Fruit fly (Drosophila melanogaster) whole organism, embryonic: ENCODE measurements around the gene Ublcp1.

Experiments used
- ATbp ChIP-seq: fragments of 200-800 bp; sonication (Bioruptor generic); optimal IDR thresholded peaks from 2 replicates; lab custom pipeline; 2017; ENCODE audit warnings: missing biosample characterization, mild to moderate bottlenecking, missing genetic modification characterization, missing genetic modification reagents
- Bteb2 ChIP-seq: fragments of 200-800 bp; sonication (Bioruptor generic); optimal IDR thresholded peaks from 2 replicates; lab custom pipeline; 2016; ENCODE audit warnings: missing biosample characterization, missing genetic modification characterization
- CG10654 ChIP-seq: fragments of 200-800 bp; sonication (Bioruptor generic); optimal IDR thresholded peaks from 2 replicates; lab custom pipeline; 2016; ENCODE audit warnings: missing biosample characterization, missing genetic modification characterization
- CG12659 ChIP-seq: fragments of 200-800 bp; sonication (Bioruptor generic); optimal IDR thresholded peaks from 3 replicates; lab custom pipeline; 2017; ENCODE audit warnings: mild to moderate bottlenecking, missing biosample characterization, missing genetic modification reagents, missing genetic modification characterization
- CG12769 ChIP-seq: fragments of 200-800 bp; sonication (Bioruptor generic); optimal IDR thresholded peaks from 2 replicates; lab custom pipeline; 2019; ENCODE audit warnings: missing biosample characterization, mild to moderate bottlenecking, missing genetic modification characterization, moderate library complexity
- CG14050 ChIP-seq: fragments of 200-800 bp; sonication (Bioruptor generic); IDR thresholded peaks from 3 replicates; pipeline ENCODE4 v1.3.6; 2022; ENCODE audit warnings: missing biosample characterization, missing genetic modification characterization
- CG1603 ChIP-seq: fragments of 200-800 bp; sonication (Bioruptor generic); optimal IDR thresholded peaks from 2 replicates; lab custom pipeline; 2019; ENCODE audit warnings: missing biosample characterization, mild to moderate bottlenecking, missing genetic modification characterization, moderate library complexity
- CG17359 ChIP-seq: fragments of 200-800 bp; sonication (Bioruptor generic); optimal IDR thresholded peaks from 3 replicates; lab custom pipeline; 2018; ENCODE audit warnings: missing biosample characterization, mild to moderate bottlenecking, missing genetic modification characterization, moderate library complexity
- CG17385 ChIP-seq: fragments of 200-800 bp; sonication (Bioruptor generic); optimal IDR thresholded peaks from 3 replicates; lab custom pipeline; 2018; ENCODE audit warnings: missing biosample characterization, mild to moderate bottlenecking, missing genetic modification characterization
- CG3065 ChIP-seq: fragments of 200-800 bp; sonication (Bioruptor generic); optimal IDR thresholded peaks from 2 replicates; lab custom pipeline; 2016; ENCODE audit warnings: missing biosample characterization, missing genetic modification characterization
- CG42726 ChIP-seq: fragments of 200-800 bp; sonication (Bioruptor generic); IDR thresholded peaks from 2 replicates; pipeline ENCODE4 v1.3.6; 2022; ENCODE audit warnings: missing biosample characterization, missing genetic modification characterization; ENCODE audit not compliant: partially characterized antibody
- CG4730 ChIP-seq: fragments of 200-800 bp; sonication (Bioruptor generic); IDR thresholded peaks from 2 replicates; pipeline ENCODE4 v1.3.6; 2022; ENCODE audit warnings: missing biosample characterization, missing genetic modification characterization
- CG4820 ChIP-seq: fragments of 200-800 bp; sonication (Bioruptor generic); optimal IDR thresholded peaks from 3 replicates; lab custom pipeline; 2016; ENCODE audit warnings: missing biosample characterization, missing genetic modification characterization
- CG6683 ChIP-seq: fragments of 200-800 bp; sonication (Bioruptor generic); optimal IDR thresholded peaks from 2 replicates; lab custom pipeline; 2017; ENCODE audit warnings: missing biosample characterization, mild to moderate bottlenecking, missing genetic modification characterization, missing genetic modification reagents
- CG6791 ChIP-seq: fragments of 200-800 bp; sonication (Bioruptor generic); IDR thresholded peaks from 3 replicates; pipeline ENCODE4 v1.3.6; 2022; ENCODE audit warnings: missing biosample characterization, missing genetic modification characterization; ENCODE audit not compliant: partially characterized antibody
- CG7357 ChIP-seq: fragments of 200-800 bp; sonication (Bioruptor generic); IDR thresholded peaks from 3 replicates; pipeline ENCODE4 v1.3.6; 2022; ENCODE audit warnings: missing biosample characterization, missing genetic modification characterization
- Fer1 ChIP-seq: fragments of 200-800 bp; sonication (Bioruptor generic); optimal IDR thresholded peaks from 2 replicates; lab custom pipeline; 2017; ENCODE audit warnings: missing biosample characterization, mild to moderate bottlenecking, missing genetic modification characterization
- GATAe ChIP-seq: fragments of 200-800 bp; sonication (Bioruptor generic); conservative IDR thresholded peaks from 2 replicates; pipeline ENCODE4 v1.3.6; 2022; ENCODE audit warnings: missing biosample characterization, missing genetic modification characterization
- HLHmδ ChIP-seq: fragments of 200-800 bp; sonication (Bioruptor generic); optimal IDR thresholded peaks from 2 replicates; lab custom pipeline; 2018; ENCODE audit warnings: missing biosample characterization, mild to moderate bottlenecking, missing genetic modification characterization, moderate library complexity
- Opbp ChIP-seq: fragments of 200-800 bp; sonication (Bioruptor generic); IDR thresholded peaks from 3 replicates; pipeline ENCODE4 v1.3.6; 2022; ENCODE audit warnings: missing biosample characterization, missing genetic modification characterization; ENCODE audit not compliant: partially characterized antibody
- Sox102F ChIP-seq: fragments of 200-800 bp; sonication (Bioruptor generic); optimal IDR thresholded peaks from 2 replicates; lab custom pipeline; 2018; ENCODE audit warnings: missing biosample characterization, mild to moderate bottlenecking, missing genetic modification characterization, moderate library complexity
- Sry-δ ChIP-seq: fragments of 200-800 bp; sonication (Bioruptor generic); optimal IDR thresholded peaks from 2 replicates; lab custom pipeline; 2016; ENCODE audit warnings: missing biosample characterization, missing genetic modification characterization
- ara ChIP-seq: fragments of 200-800 bp; sonication (Bioruptor generic); IDR thresholded peaks from 2 replicates; pipeline ENCODE4 v1.3.6; 2022; ENCODE audit warnings: missing biosample characterization, missing genetic modification characterization
- ato ChIP-seq: fragments of 200-800 bp; sonication (Bioruptor generic); IDR thresholded peaks from 2 replicates; pipeline ENCODE4 v1.3.6; 2022; ENCODE audit warnings: missing biosample characterization, missing genetic modification characterization; ENCODE audit not compliant: partially characterized antibody
- bab2 ChIP-seq: fragments of 200-800 bp; sonication (Bioruptor generic); optimal IDR thresholded peaks from 2 replicates; lab custom pipeline; 2016; ENCODE audit warnings: missing biosample characterization, missing genetic modification characterization
- bcd ChIP-seq: fragments of 200-800 bp; sonication (Bioruptor generic); optimal IDR thresholded peaks from 2 replicates; lab custom pipeline; 2017; ENCODE audit warnings: missing biosample characterization, mild to moderate bottlenecking, missing genetic modification characterization
- bowl ChIP-seq: fragments of 200-800 bp; sonication (Bioruptor generic); IDR thresholded peaks from 2 replicates; pipeline ENCODE4 v1.3.6; 2022; ENCODE audit warnings: missing biosample characterization, missing genetic modification characterization
- chif ChIP-seq, 2 experiments: fragments of 200-800 bp; sonication (Bioruptor generic); optimal IDR thresholded peaks; 3 replicates each; lab custom pipeline; 2016; ENCODE audit warnings: missing biosample characterization in 2 of 2, missing genetic modification characterization in 2 of 2
- chinmo ChIP-seq: fragments of 200-800 bp; sonication (Bioruptor generic); IDR thresholded peaks from 4 replicates; pipeline ENCODE4 v1.3.6; 2022; ENCODE audit warnings: missing biosample characterization, missing genetic modification characterization; ENCODE audit not compliant: partially characterized antibody
- dati ChIP-seq: fragments of 200-800 bp; sonication (Bioruptor generic); IDR thresholded peaks from 2 replicates; pipeline ENCODE4 v1.3.6; 2022; ENCODE audit warnings: missing biosample characterization, missing genetic modification characterization
- dysf ChIP-seq: fragments of 200-800 bp; sonication (Bioruptor generic); IDR thresholded peaks from 3 replicates; pipeline ENCODE4 v1.3.6; 2022; ENCODE audit warnings: missing biosample characterization, missing genetic modification characterization
- eyg ChIP-seq: fragments of 200-800 bp; sonication (Bioruptor generic); optimal IDR thresholded peaks from 3 replicates; lab custom pipeline; 2016; ENCODE audit warnings: missing biosample characterization, missing genetic modification characterization
- fd3F ChIP-seq: fragments of 200-800 bp; sonication (Bioruptor generic); optimal IDR thresholded peaks from 2 replicates; lab custom pipeline; 2018; ENCODE audit warnings: missing biosample characterization, mild to moderate bottlenecking, missing genetic modification characterization, moderate library complexity
- fd64A ChIP-seq: fragments of 200-800 bp; sonication (Bioruptor generic); optimal IDR thresholded peaks from 3 replicates; lab custom pipeline; 2018; ENCODE audit warnings: missing biosample characterization, mild to moderate bottlenecking, missing genetic modification characterization
- ham ChIP-seq: fragments of 200-800 bp; sonication (Bioruptor generic); IDR thresholded peaks from 2 replicates; pipeline ENCODE4 v1.3.6; 2022; ENCODE audit warnings: missing biosample characterization, missing genetic modification characterization
- jigr1 ChIP-seq: fragments of 200-800 bp; sonication (Bioruptor generic); IDR thresholded peaks from 3 replicates; pipeline ENCODE4 v1.3.6; 2022; ENCODE audit warnings: missing biosample characterization, missing genetic modification characterization
- nau ChIP-seq: fragments of 200-800 bp; sonication (Bioruptor generic); optimal IDR thresholded peaks from 3 replicates; lab custom pipeline; 2017; ENCODE audit warnings: missing biosample characterization, mild to moderate bottlenecking, missing genetic modification characterization, missing genetic modification reagents
- oc ChIP-seq: fragments of 200-800 bp; sonication (Bioruptor generic); optimal IDR thresholded peaks from 2 replicates; lab custom pipeline; 2018; ENCODE audit warnings: missing biosample characterization, mild to moderate bottlenecking, missing genetic modification characterization, moderate library complexity
- sim ChIP-seq: fragments of 200-800 bp; sonication (Bioruptor generic); IDR thresholded peaks from 2 replicates; pipeline ENCODE4 v1.3.6; 2022; ENCODE audit warnings: missing biosample characterization, missing genetic modification characterization
- sna ChIP-seq: fragments of 200-800 bp; sonication (Bioruptor generic); IDR thresholded peaks from 2 replicates; pipeline ENCODE4 v1.3.6; 2022; ENCODE audit warnings: missing biosample characterization, missing genetic modification characterization; ENCODE audit not compliant: partially characterized antibody
- sob ChIP-seq: fragments of 200-800 bp; sonication (Bioruptor generic); IDR thresholded peaks from 2 replicates; pipeline ENCODE4 v1.3.6; 2022; ENCODE audit warnings: missing biosample characterization, missing genetic modification characterization
- tin ChIP-seq: fragments of 200-800 bp; sonication (Bioruptor generic); optimal IDR thresholded peaks from 3 replicates; lab custom pipeline; 2016; ENCODE audit warnings: missing biosample characterization, missing genetic modification characterization
- tna ChIP-seq: fragments of 200-800 bp; sonication (Bioruptor generic); IDR thresholded peaks from 2 replicates; pipeline ENCODE4 v1.3.6; 2022; ENCODE audit warnings: missing biosample characterization, missing genetic modification characterization; ENCODE audit not compliant: partially characterized antibody
- trem ChIP-seq: fragments of 200-800 bp; optimal IDR thresholded peaks from 3 replicates; lab custom pipeline; 2019; ENCODE audit warnings: missing biosample characterization, mild to moderate bottlenecking, missing genetic modification characterization, moderate library complexity
- unpg ChIP-seq: fragments of 200-800 bp; sonication (Bioruptor generic); optimal IDR thresholded peaks from 3 replicates; lab custom pipeline; 2018; ENCODE audit warnings: missing biosample characterization, mild to moderate bottlenecking, missing genetic modification characterization, moderate library complexity
- vfl ChIP-seq: fragments of 200-800 bp; sonication (Bioruptor generic); optimal IDR thresholded peaks from 2 replicates; lab custom pipeline; 2016; ENCODE audit warnings: missing biosample characterization, missing genetic modification characterization

Gene Ublcp1

DNA sequence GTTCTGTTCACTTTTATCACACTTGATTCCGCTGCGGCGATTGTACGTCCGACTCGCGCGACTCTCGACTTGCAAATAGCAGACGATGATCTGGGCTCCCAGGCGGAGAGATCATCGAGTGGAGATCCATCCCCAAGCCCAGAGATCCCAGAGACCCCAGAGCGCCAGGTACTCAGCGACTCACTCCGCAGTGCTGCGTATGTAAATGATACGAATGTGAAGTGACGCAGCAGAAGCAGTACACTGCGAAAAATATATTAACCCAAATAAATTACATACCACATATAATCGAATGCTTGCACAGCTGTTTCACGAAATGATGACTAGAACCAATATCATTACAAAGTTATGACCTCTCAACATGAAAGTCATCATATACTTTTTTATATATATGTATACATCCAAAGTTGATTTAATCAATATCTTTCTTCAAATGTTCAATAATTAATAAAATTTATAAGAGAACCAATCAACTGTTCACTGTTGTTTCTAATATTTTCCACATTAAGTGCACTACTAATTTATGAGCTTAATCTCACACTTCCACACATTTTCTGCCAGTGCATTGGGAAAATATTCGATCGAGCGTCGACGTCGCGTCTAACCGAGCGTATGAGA lies 6.0 kb downstream of the Ublcp1 start, which contains the start of gene CG17111 (continued):
- TF ChIP-seq CG12769 (tag; lab: Kevin White, UChicago) = no peak
- no peak for TF ChIP-seq sob (GFP tag; lab: Robert Waterston, UW)
- no peak for TF ChIP-seq CG1603
- TF ChIP-seq jigr1 = no peak
- no peak for TF ChIP-seq ara (GFP tag; lab: Robert Waterston, UW)
- TF ChIP-seq CG17359 (tag; lab: Kevin White, UChicago) = no peak
- TF ChIP-seq tin (GFP tag; lab: Kevin White, UChicago) = peak; percentile 27
- TF ChIP-seq CG6791 (GFP tag; lab: Robert Waterston, UW) = no peak
- no peak for TF ChIP-seq HLHmδ (GFP tag; lab: Kevin White, UChicago)
- no peak for TF ChIP-seq oc (tag; lab: Kevin White, UChicago)
- TF ChIP-seq Sox102F (GFP tag; lab: Kevin White, UChicago) = peak; percentile 55
- no peak for TF ChIP-seq Opbp (GFP tag; lab: Robert Waterston, UW)
- no peak for TF ChIP-seq chinmo (GFP tag; lab: Robert Waterston, UW)
- no peak for TF ChIP-seq CG14050 (GFP tag; lab: Robert Waterston, UW)
- TF ChIP-seq CG10654 (GFP tag; lab: Kevin White, UChicago) = peak; percentile 12
- no peak for TF ChIP-seq tna
- TF ChIP-seq bab2 (GFP tag; lab: Kevin White, UChicago) = peak; percentile 5
- TF ChIP-seq CG6683 (GFP tag; lab: Kevin White, UChicago) = no peak
- no peak for TF ChIP-seq GATAe (GFP tag; lab: Robert Waterston, UW)
- TF ChIP-seq ato = no peak
- TF ChIP-seq ATbp (GFP tag; lab: Kevin White, UChicago) = peak; percentile 33
- no peak for TF ChIP-seq Sry-δ (GFP tag; lab: Kevin White, UChicago)
- peak; percentile 15 for TF ChIP-seq CG17385 (GFP tag; lab: Kevin White, UChicago)
- TF ChIP-seq CG12659 (GFP tag; lab: Kevin White, UChicago) = no peak
- no peak for TF ChIP-seq ham (GFP tag; lab: Robert Waterston, UW)
- TF ChIP-seq nau (GFP tag; lab: Kevin White, UChicago) = no peak
- no peak for TF ChIP-seq unpg (GFP tag; lab: Kevin White, UChicago)
- peak; percentile 39 for TF ChIP-seq bcd (GFP tag; lab: Kevin White, UChicago)
- TF ChIP-seq vfl (GFP tag; lab: Kevin White, UChicago) = no peak
- no peak for TF ChIP-seq fd3F
- TF ChIP-seq trem (tag; lab: Kevin White, UChicago) = no peak
- TF ChIP-seq CG7357 (GFP tag; lab: Robert Waterston, UW) = no peak
- no peak for TF ChIP-seq Fer1 (GFP tag; lab: Kevin White, UChicago)
- no peak for TF ChIP-seq chif (GFP tag; optimal IDR thresholded peaks at IDR 0.05; lab: Kevin White, UChicago)
- TF ChIP-seq CG42726 (GFP tag; lab: Robert Waterston, UW) = no peak
- TF ChIP-seq bowl (GFP tag; lab: Robert Waterston, UW) = no peak
- TF ChIP-seq eyg (GFP tag; lab: Kevin White, UChicago) = no peak
- no peak for TF ChIP-seq dati (GFP tag; lab: Robert Waterston, UW)
- peak; percentile 44 for TF ChIP-seq CG4820
- no peak for TF ChIP-seq Bteb2 (GFP tag; lab: Kevin White, UChicago)
- TF ChIP-seq sna = no peak
- TF ChIP-seq CG4730 (GFP tag; lab: Robert Waterston, UW) = 0 out of 2 replicates have a peak, but pooled peaks have one; percentile 5
- no peak for TF ChIP-seq CG3065 (GFP tag; lab: Kevin White, UChicago)
- TF ChIP-seq fd64A (GFP tag; lab: Kevin White, UChicago) = no peak
- TF ChIP-seq sim (GFP tag; lab: Robert Waterston, UW) = no peak
- TF ChIP-seq dysf (GFP tag; lab: Robert Waterston, UW) = peak; percentile 36; the same call in 2 of the 3 replicates
